Fruit fly (Drosophila melanogaster): ENCODE results near the gene CG17163.

Gene CG17163

DNA sequence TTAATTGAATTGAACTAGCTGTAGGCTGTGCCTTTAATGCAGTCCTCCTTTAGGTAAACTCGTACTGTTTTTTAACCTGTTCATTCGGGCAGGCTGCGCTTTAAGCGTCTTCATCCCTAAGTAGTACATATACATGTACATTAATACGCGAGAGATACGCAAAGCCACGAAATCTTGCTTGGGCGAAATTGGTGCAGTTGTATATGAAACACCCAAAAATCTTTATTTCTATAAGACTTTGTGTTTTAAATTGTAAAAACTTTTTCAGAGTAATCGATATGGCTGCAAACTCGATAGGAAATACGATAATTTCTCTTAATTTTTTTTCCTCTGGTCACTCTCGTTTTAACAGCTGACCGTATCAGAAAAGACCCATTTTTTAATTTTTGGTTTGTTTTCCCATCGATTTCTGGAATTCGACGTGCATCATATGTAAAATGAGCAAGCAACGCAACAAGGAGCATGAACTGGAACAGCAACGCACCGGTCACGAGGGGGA, at the start of gene CG17163, which contains the start of gene CG17168:
CG17163 (minus strand) TSS at position 303 of the 499 bp plus-strand sequence.
CG17168 (plus strand) TSS at position 332 of the 499 bp plus-strand sequence.
- TF ChIP-seq EcR (GFP tag; optimal IDR thresholded peaks at IDR 0.05) (no peak), psq (optimal IDR thresholded peaks at IDR 0.05) (no peak)

dm6 chrX:23105692-23106091, 23.2 kb upstream of the CG17163 start, which contains the start of gene ATbp:
ATbp (plus strand) TSS chrX:23106003.
- TF ChIP-seq EcR (GFP tag; optimal IDR thresholded peaks at IDR 0.05) (no peak), CG8478 (optimal IDR thresholded peaks at IDR 0.05) (no peak), Dll (optimal IDR thresholded peaks at IDR 0.05) (no peak)

dm6 chrX:23097250-23097649, 14.7 kb upstream of the CG17163 start:
- TF ChIP-seq pan (optimal IDR thresholded peaks at IDR 0.05) (no peak), Dll (optimal IDR thresholded peaks at IDR 0.05) (no peak), usp (GFP tag; optimal IDR thresholded peaks at IDR 0.05) (no peak), psq (optimal IDR thresholded peaks at IDR 0.05) (no peak), CG8478 (optimal IDR thresholded peaks at IDR 0.05) (no peak), EcR (GFP tag; optimal IDR thresholded peaks at IDR 0.05) (no peak)

DNA sequence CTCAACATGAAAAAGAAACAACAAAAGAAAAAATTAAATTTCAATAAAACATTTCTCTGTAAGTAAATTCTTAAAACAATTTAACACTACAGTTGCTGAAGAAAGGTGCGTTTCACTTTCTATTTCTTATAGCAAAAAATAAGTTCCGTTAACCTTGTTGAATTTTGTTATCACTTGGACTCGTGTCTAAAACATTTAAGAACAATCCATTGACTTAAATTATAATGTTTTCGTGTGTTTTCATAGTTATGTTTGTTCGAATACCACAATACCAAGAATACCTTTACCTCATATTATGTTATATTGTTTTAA, 14.3 kb upstream of the CG17163 start:
- TF ChIP-seq psq (optimal IDR thresholded peaks at IDR 0.05) (no peak), EcR (GFP tag; optimal IDR thresholded peaks at IDR 0.05) (no peak), pan (optimal IDR thresholded peaks at IDR 0.05) (no peak), Dll (optimal IDR thresholded peaks at IDR 0.05) (no peak), CG8478 (optimal IDR thresholded peaks at IDR 0.05) (no peak), usp (GFP tag; optimal IDR thresholded peaks at IDR 0.05) (no peak)

DNA sequence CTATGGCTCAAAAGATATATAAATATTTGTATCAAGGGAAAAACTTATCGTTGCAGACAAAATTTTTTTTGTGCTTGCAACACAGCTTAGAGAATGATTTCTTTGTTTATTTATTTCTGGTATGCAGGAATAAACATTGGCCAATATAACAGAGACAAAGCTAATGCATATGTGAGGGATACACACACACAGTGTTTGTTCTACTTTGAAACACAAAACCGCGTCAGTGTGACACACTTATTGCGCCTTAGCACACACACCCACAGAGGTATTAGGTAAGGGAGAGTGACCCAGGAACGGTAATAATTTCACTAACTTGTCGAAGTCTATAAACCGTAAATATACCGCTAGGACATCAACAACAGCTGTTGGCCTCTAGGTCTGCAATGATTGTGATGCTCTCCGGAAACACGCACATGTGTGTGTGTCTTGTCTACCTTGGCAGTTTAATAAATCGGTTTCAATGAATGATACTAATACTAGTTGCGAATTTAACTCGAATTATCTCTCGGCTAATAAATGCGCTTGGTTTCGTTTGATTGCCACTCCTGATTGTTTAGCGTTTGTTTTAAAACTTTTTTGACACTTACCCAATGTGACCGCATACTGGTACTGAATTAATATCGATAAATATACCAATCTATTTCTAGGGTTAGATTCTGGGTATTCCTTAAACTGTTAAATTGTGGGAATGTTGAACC, 13.8 kb upstream of the CG17163 start, which contains the start of gene CG17162:
CG17162 (minus strand) TSS at position 619 of the 701 bp plus-strand sequence.
- TF ChIP-seq pan (optimal IDR thresholded peaks at IDR 0.05) (no peak), Dll (optimal IDR thresholded peaks at IDR 0.05) (no peak), CG8478 (optimal IDR thresholded peaks at IDR 0.05) (no peak), usp (GFP tag; optimal IDR thresholded peaks at IDR 0.05) (no peak), psq (optimal IDR thresholded peaks at IDR 0.05) (no peak), EcR (GFP tag; optimal IDR thresholded peaks at IDR 0.05) (no peak)

- TF ChIP-seq pan (optimal IDR thresholded peaks at IDR 0.05) (no peak), psq (optimal IDR thresholded peaks at IDR 0.05) (no peak), usp (GFP tag; optimal IDR thresholded peaks at IDR 0.05) (no peak), Dll (optimal IDR thresholded peaks at IDR 0.05) (no peak), EcR (GFP tag; optimal IDR thresholded peaks at IDR 0.05) (no peak), CG8478 (optimal IDR thresholded peaks at IDR 0.05) (no peak)
Measured at dm6 chrX:23092531-23092930, 10.0 kb upstream of the CG17163 start, which contains the start of gene CG17159. CG17159 (minus strand) TSS chrX:23092631.

DNA sequence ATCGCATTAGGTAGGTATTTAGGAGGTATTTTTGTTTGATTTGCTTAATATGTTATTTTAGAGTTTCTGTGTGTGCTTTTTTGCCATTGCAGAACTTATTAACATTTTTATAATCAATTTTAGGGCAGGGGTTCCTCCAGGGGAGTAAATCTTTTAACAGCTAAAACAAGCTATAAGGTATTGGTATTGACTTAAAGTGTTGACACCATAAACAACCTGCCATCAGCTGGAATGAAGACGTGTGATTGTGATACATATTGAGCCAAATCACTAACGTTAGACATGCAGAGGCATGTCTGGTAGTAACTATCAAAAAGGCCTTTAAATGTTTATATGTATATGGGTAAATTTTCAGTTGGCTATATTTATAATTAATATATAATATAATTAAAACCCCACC, 9.3 kb upstream of the CG17163 start:
- TF ChIP-seq Dll (optimal IDR thresholded peaks at IDR 0.05) (no peak), EcR (GFP tag; optimal IDR thresholded peaks at IDR 0.05) (no peak), pan (optimal IDR thresholded peaks at IDR 0.05) (no peak), CG8478 (optimal IDR thresholded peaks at IDR 0.05) (no peak), usp (GFP tag; optimal IDR thresholded peaks at IDR 0.05) (no peak), psq (optimal IDR thresholded peaks at IDR 0.05) (no peak)

- TF ChIP-seq Dll (optimal IDR thresholded peaks at IDR 0.05) (no peak), usp (GFP tag; optimal IDR thresholded peaks at IDR 0.05) (no peak), CG8478 (optimal IDR thresholded peaks at IDR 0.05) (no peak), pan (optimal IDR thresholded peaks at IDR 0.05) (no peak), EcR (GFP tag; optimal IDR thresholded peaks at IDR 0.05) (no peak), psq (optimal IDR thresholded peaks at IDR 0.05) (no peak)
Measured at dm6 chrX:23091289-23091688, 8.8 kb upstream of the CG17163 start.

dm6 chrX:23090474-23090873, 8.0 kb upstream of the CG17163 start:
- TF ChIP-seq pan (optimal IDR thresholded peaks at IDR 0.05) (no peak), psq (optimal IDR thresholded peaks at IDR 0.05) (no peak), Dll (optimal IDR thresholded peaks at IDR 0.05) (no peak), CG8478 (optimal IDR thresholded peaks at IDR 0.05) (no peak), EcR (GFP tag; optimal IDR thresholded peaks at IDR 0.05) (no peak), usp (GFP tag; optimal IDR thresholded peaks at IDR 0.05) (no peak)

dm6 chrX:23089087-23089732, 6.7 kb upstream of the CG17163 start:
- TF ChIP-seq Dll (optimal IDR thresholded peaks at IDR 0.05) (no peak), EcR (GFP tag; optimal IDR thresholded peaks at IDR 0.05) (no peak), CG8478 (optimal IDR thresholded peaks at IDR 0.05) (no peak), usp (GFP tag; optimal IDR thresholded peaks at IDR 0.05) (no peak), pan (optimal IDR thresholded peaks at IDR 0.05) (no peak), psq (optimal IDR thresholded peaks at IDR 0.05) (no peak)

DNA sequence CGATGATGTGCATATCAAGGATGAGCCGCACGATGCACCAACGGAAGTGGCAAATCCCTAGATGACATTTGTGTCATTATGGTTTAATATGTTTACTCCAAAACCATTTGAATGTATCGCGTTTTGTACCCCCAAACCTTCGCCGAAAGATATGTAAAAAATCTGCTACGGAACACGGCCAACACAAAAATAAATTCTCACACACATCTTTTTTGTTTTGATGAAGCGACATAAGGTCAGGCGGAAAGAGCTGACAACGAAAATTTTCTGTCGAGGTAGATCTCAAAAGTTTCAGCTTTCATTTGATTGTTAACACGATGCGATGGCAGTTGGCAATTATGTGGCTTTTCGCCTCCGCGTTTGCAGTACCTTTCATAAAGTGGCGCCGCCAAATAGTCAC, 1.9 kb upstream of the CG17163 start, which contains the start of gene CG17169:
CG17169 (plus strand) TSS at position 301 of the 400 bp plus-strand sequence.
- no peak for TF ChIP-seq usp (GFP tag; optimal IDR thresholded peaks at IDR 0.05)
- no peak for TF ChIP-seq pan (optimal IDR thresholded peaks at IDR 0.05)
- no peak for TF ChIP-seq CG8478 (optimal IDR thresholded peaks at IDR 0.05)
- TF ChIP-seq Dll (optimal IDR thresholded peaks at IDR 0.05): no peak
- TF ChIP-seq EcR (GFP tag; optimal IDR thresholded peaks at IDR 0.05): no peak
- TF ChIP-seq psq (optimal IDR thresholded peaks at IDR 0.05): no peak

dm6 chrX:23073402-23073801, 9.1 kb downstream of the CG17163 start:
- TF ChIP-seq pan (optimal IDR thresholded peaks at IDR 0.05) (no peak), Dll (optimal IDR thresholded peaks at IDR 0.05) (no peak), psq (optimal IDR thresholded peaks at IDR 0.05) (no peak), EcR (GFP tag; optimal IDR thresholded peaks at IDR 0.05) (no peak), usp (GFP tag; optimal IDR thresholded peaks at IDR 0.05) (no peak), CG8478 (optimal IDR thresholded peaks at IDR 0.05) (no peak)

Measured in whole organism.